Fruit fly (Drosophila melanogaster): ENCODE results near the gene CG15771.

Gene CG15771

DNA sequence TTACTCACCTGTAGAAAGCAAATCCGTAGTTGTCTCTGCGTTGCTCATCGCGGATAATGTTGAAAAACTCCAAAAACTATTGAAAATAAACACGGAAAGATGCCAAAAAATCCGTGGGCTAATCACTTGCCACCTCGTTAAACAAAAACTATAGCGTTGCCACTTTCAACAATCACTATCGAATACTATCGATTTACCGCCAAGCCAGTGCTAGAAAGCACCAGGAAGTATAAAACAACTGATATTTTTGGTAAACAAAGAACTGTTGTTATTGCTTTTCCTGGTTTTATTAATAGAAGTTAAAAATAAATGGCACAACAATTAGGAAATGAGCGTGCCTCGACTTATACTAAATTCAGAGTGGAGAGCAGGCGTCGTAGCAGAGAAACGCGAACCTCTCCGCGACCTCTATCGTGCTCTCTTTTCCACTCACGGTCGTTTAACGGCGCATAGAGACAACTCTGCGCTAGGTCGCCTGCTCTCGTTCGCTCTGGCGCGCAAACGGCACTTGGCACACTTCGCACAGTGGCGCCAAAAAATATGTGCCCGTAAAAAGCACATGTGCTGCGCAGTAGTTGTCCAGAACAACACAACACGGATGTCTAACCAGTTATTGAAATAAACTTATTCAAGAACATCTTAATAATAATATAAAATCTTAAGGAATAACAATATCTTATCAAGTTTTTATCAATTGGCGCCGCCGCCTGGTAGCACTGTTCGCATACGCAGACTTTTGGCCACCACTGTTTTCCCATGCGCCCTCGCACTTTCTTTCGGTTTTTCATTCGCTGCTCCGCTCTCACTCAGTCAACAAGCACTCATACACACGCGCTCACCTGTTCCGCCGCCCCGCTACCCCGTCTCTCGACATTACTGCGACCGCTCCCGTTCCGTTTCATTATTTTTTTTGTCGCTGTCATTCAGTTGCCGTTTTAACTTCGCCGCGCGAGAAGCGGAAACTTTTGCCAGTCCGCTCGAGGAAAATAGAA is at the start of gene CG15771, which contains the start of gene lin-52 (continued):
- peak; percentile 96 for TF ChIP-seq CG9215 (GFP tag; IDR thresholded peaks at IDR 0.05)
- no peak for TF ChIP-seq luna (GFP tag; optimal IDR thresholded peaks at IDR 0.05)
- TF ChIP-seq CG30403 (GFP tag; optimal IDR thresholded peaks at IDR 0.05): peak; percentile 94
- TF ChIP-seq sim (GFP tag; IDR thresholded peaks at IDR 0.05): peak; percentile 92
- peak; percentile 82 for TF ChIP-seq CG8765 (GFP tag; IDR thresholded peaks at IDR 0.05)
- TF ChIP-seq zfh1 (GFP tag; IDR thresholded peaks at IDR 0.05): peak; percentile 94
- TF ChIP-seq dm (GFP tag; optimal IDR thresholded peaks at IDR 0.05): peak; percentile 85
- TF ChIP-seq vnd (GFP tag; IDR thresholded peaks at IDR 0.05; ENCODE audit: partially characterized antibody): peak; percentile 64
- peak; percentile 87 for TF ChIP-seq tup (GFP tag; optimal IDR thresholded peaks at IDR 0.05)
- peak; percentile 93 for TF ChIP-seq CG6683 (GFP tag; optimal IDR thresholded peaks at IDR 0.05)
- peak; percentile 96 for TF ChIP-seq Rfx (GFP tag; IDR thresholded peaks at IDR 0.05)
- peak; percentile 40; the same call in 1 of the 2 replicates for TF ChIP-seq inv (GFP tag; IDR thresholded peaks at IDR 0.05; ENCODE audit: partially characterized antibody)
- peak; percentile 95 for TF ChIP-seq cwo (GFP tag; optimal IDR thresholded peaks at IDR 0.05)
- peak; percentile 94 for TF ChIP-seq CG10979 (tag; optimal IDR thresholded peaks at IDR 0.05)
- TF ChIP-seq crp (GFP tag; optimal IDR thresholded peaks at IDR 0.05): peak in 1 of 2 experiments; percentile 61
- peak; percentile 91 for TF ChIP-seq Dek (tag; optimal IDR thresholded peaks at IDR 0.05)
- TF ChIP-seq cg (GFP tag; optimal IDR thresholded peaks at IDR 0.05): peak; percentile 70
- TF ChIP-seq CG5180 (GFP tag; optimal IDR thresholded peaks at IDR 0.05): peak; percentile 88
- peak; percentile 85 for TF ChIP-seq CG1832 (GFP tag; optimal IDR thresholded peaks at IDR 0.05)
- peak; percentile 94 for TF ChIP-seq HmgZ (tag; optimal IDR thresholded peaks at IDR 0.05)
- TF ChIP-seq CG8089 (GFP tag; optimal IDR thresholded peaks at IDR 0.05): peak; percentile 51
- TF ChIP-seq MESR4 (GFP tag; optimal IDR thresholded peaks at IDR 0.05): peak; percentile 31
- TF ChIP-seq NfI (GFP tag; optimal IDR thresholded peaks at IDR 0.05): peak; percentile 94
- peak; percentile 90 for TF ChIP-seq CG14710 (tag; optimal IDR thresholded peaks at IDR 0.05)
- TF ChIP-seq Atf-2 (GFP tag; optimal IDR thresholded peaks at IDR 0.05): peak; percentile 57
- TF ChIP-seq CG3281 (GFP tag; optimal IDR thresholded peaks at IDR 0.05): peak; percentile 96
- peak; percentile 94 for TF ChIP-seq Xbp1 (GFP tag; optimal IDR thresholded peaks at IDR 0.05)
- peak; percentile 92 for TF ChIP-seq lilli (GFP tag; optimal IDR thresholded peaks at IDR 0.05)
- 0 out of 2 replicates have a peak, but pooled peaks have one; percentile 32 for TF ChIP-seq ato (GFP tag; IDR thresholded peaks at IDR 0.05; ENCODE audit: partially characterized antibody)
- TF ChIP-seq CG12299 (tag; optimal IDR thresholded peaks at IDR 0.05): peak; percentile 96
- peak; percentile 96 for TF ChIP-seq CG3847 (GFP tag; IDR thresholded peaks at IDR 0.05)
- TF ChIP-seq MTF-1 (GFP tag; optimal IDR thresholded peaks at IDR 0.05; ENCODE audit: borderline replicate concordance): peak; percentile 89
- no peak for TF ChIP-seq hkb (optimal IDR thresholded peaks at IDR 0.05)
- TF ChIP-seq hkb (GFP tag; IDR thresholded peaks at IDR 0.05): peak; percentile 94
- peak; percentile 40 for TF ChIP-seq CG8944 (GFP tag; optimal IDR thresholded peaks at IDR 0.05)
- TF ChIP-seq ind (GFP tag; optimal IDR thresholded peaks at IDR 0.05): peak; percentile 92
- TF ChIP-seq z (GFP tag; IDR thresholded peaks at IDR 0.05): peak; percentile 76
- TF ChIP-seq fd64A (GFP tag; optimal IDR thresholded peaks at IDR 0.05): peak; percentile 87
- peak; percentile 94 for TF ChIP-seq CG6813 (GFP tag; optimal IDR thresholded peaks at IDR 0.05)
- TF ChIP-seq CG15479 (GFP tag; optimal IDR thresholded peaks at IDR 0.05): peak; percentile 37
- peak; percentile 66 for TF ChIP-seq CG7786 (GFP tag; optimal IDR thresholded peaks at IDR 0.05)
- TF ChIP-seq gsb-n (tag; optimal IDR thresholded peaks at IDR 0.05): peak; percentile 91
- peak; percentile 94 for TF ChIP-seq CG14441 (GFP tag; IDR thresholded peaks at IDR 0.05)
- TF ChIP-seq tna (GFP tag; IDR thresholded peaks at IDR 0.05; ENCODE audit: partially characterized antibody): no peak
- TF ChIP-seq jigr1 (GFP tag; IDR thresholded peaks at IDR 0.05): peak; percentile 91
- peak; percentile 95 for TF ChIP-seq bcd (GFP tag; optimal IDR thresholded peaks at IDR 0.05)
- TF ChIP-seq YL-1 (GFP tag; optimal IDR thresholded peaks at IDR 0.05): peak; percentile 97

Measured in whole organism, embryonic.